Fruit fly (Drosophila melanogaster): Measurements from ENCODE around the gene CG7772.
A peak's percentile ranks its signal among the peaks of the same experiment; 100 is the strongest.

Gene CG7772

dm6 chrX:17860711-17861110 lies 46.4 kb downstream of the CG7772 start, which contains the start of the genes Arp8 and CG6769 (continued):
- TF ChIP-seq amos (GFP tag; IDR thresholded peaks at IDR 0.05; ENCODE audit: partially characterized antibody) = no peak
- TF ChIP-seq pfk (GFP tag; optimal IDR thresholded peaks at IDR 0.05) = no peak
- TF ChIP-seq Atf-2 (GFP tag; optimal IDR thresholded peaks at IDR 0.05) = no peak
- peak; percentile 58 for TF ChIP-seq sens (GFP tag)
- no peak for TF ChIP-seq chm (GFP tag; IDR thresholded peaks at IDR 0.05)
- TF ChIP-seq chif (GFP tag; optimal IDR thresholded peaks at IDR 0.05) = no peak
- TF ChIP-seq CG13296 (GFP tag; optimal IDR thresholded peaks at IDR 0.05) = peak; percentile 8
- TF ChIP-seq nmo (GFP tag; optimal IDR thresholded peaks at IDR 0.05) = peak; percentile 12
- no peak for TF ChIP-seq ara (GFP tag; IDR thresholded peaks at IDR 0.05)
- no peak for TF ChIP-seq CG31388 (GFP tag; optimal IDR thresholded peaks at IDR 0.05)
- TF ChIP-seq Dp (GFP tag; optimal IDR thresholded peaks at IDR 0.05) = peak; percentile 14
- TF ChIP-seq CG9817 (tag; optimal IDR thresholded peaks at IDR 0.05) = no peak
- no peak for TF ChIP-seq gce (GFP tag; IDR thresholded peaks at IDR 0.05)
- TF ChIP-seq CG8281 (tag; optimal IDR thresholded peaks at IDR 0.05) = no peak
- TF ChIP-seq ind (GFP tag; optimal IDR thresholded peaks at IDR 0.05) = no peak
- no peak for TF ChIP-seq CG11247 (GFP tag; IDR thresholded peaks at IDR 0.05)
- no peak for TF ChIP-seq C15 (GFP tag; IDR thresholded peaks at IDR 0.05)
- no peak for TF ChIP-seq CG31441 (GFP tag; IDR thresholded peaks at IDR 0.05)
- TF ChIP-seq Abd-B (GFP tag; optimal IDR thresholded peaks at IDR 0.05) = no peak
- TF ChIP-seq h (optimal IDR thresholded peaks at IDR 0.05) = no peak
- peak; percentile 4 for TF ChIP-seq zen (tag; optimal IDR thresholded peaks at IDR 0.05)
- peak in 1 of 3 experiments; percentile 33 for TF ChIP-seq lola (GFP tag; optimal IDR thresholded peaks at IDR 0.05)
- TF ChIP-seq Ets97D (GFP tag; optimal IDR thresholded peaks at IDR 0.05) = peak; percentile 15
- peak; percentile 34 for TF ChIP-seq CG30020 (tag; optimal IDR thresholded peaks at IDR 0.05)
- TF ChIP-seq Spps (tag; optimal IDR thresholded peaks at IDR 0.05) = no peak
- no peak for TF ChIP-seq CG12071 (GFP tag; optimal IDR thresholded peaks at IDR 0.05)
- TF ChIP-seq Deaf1 (tag; optimal IDR thresholded peaks at IDR 0.05) = no peak
- no peak for TF ChIP-seq CG10565 (GFP tag; optimal IDR thresholded peaks at IDR 0.05)
- TF ChIP-seq lab (GFP tag; optimal IDR thresholded peaks at IDR 0.05) = no peak
- peak; percentile 27 for TF ChIP-seq CG17829 (tag; optimal IDR thresholded peaks at IDR 0.05)
- peak; percentile 19 for TF ChIP-seq CG30403 (GFP tag; optimal IDR thresholded peaks at IDR 0.05)
- no peak for TF ChIP-seq crol (GFP tag; IDR thresholded peaks at IDR 0.05)
- TF ChIP-seq CG7556 (GFP tag; optimal IDR thresholded peaks at IDR 0.05) = no peak
- no peak for TF ChIP-seq CG5953 (GFP tag; IDR thresholded peaks at IDR 0.05)
- peak; percentile 22 for TF ChIP-seq CG33557 (GFP tag; optimal IDR thresholded peaks at IDR 0.05)
- no peak for TF ChIP-seq exex (tag; optimal IDR thresholded peaks at IDR 0.05)
- no peak for TF ChIP-seq CG11560 (tag; IDR thresholded peaks at IDR 0.05)
- TF ChIP-seq Neu2 (GFP tag; optimal IDR thresholded peaks at IDR 0.05; ENCODE audit: borderline replicate concordance) = no peak
- no peak for TF ChIP-seq NFAT (GFP tag; IDR thresholded peaks at IDR 0.05)
- no peak for TF ChIP-seq pita (GFP tag; optimal IDR thresholded peaks at IDR 0.05)
- no peak for TF ChIP-seq CG2129 (GFP tag; IDR thresholded peaks at IDR 0.05; ENCODE audit: partially characterized antibody)
- no peak for TF ChIP-seq fru (optimal IDR thresholded peaks at IDR 0.05)
- TF ChIP-seq E2f1 (GFP tag; IDR thresholded peaks at IDR 0.05) = no peak
- TF ChIP-seq CG15514 (GFP tag; optimal IDR thresholded peaks at IDR 0.05) = no peak
- TF ChIP-seq mld (GFP tag; IDR thresholded peaks at IDR 0.05; ENCODE audit: partially characterized antibody) = no peak
- TF ChIP-seq grn (GFP tag; optimal IDR thresholded peaks at IDR 0.05) = no peak
- no peak for TF ChIP-seq CG2199 (GFP tag; IDR thresholded peaks at IDR 0.05)
- no peak for TF ChIP-seq CG9876 (GFP tag; optimal IDR thresholded peaks at IDR 0.05)
- peak; percentile 11 for TF ChIP-seq CG8388 (GFP tag; optimal IDR thresholded peaks at IDR 0.05)
- peak; percentile 6 for TF ChIP-seq Xbp1 (GFP tag; optimal IDR thresholded peaks at IDR 0.05)
- TF ChIP-seq CG4854 (GFP tag; optimal IDR thresholded peaks at IDR 0.05) = no peak
- no peak for TF ChIP-seq salm (tag; optimal IDR thresholded peaks at IDR 0.05)

All from whole organism, embryonic.